Worm (Caenorhabditis elegans): ENCODE results near the gene C39E9.7.

The C39E9.7 gene

ce11 chrIV:13042091-13042490 is 34.4 kb downstream of the C39E9.7 start, which contains the start of gene amt-2:
Gene amt-2 (plus strand): TSS chrIV:13042391.
- TF ChIP-seq R02D3.7 (tag; optimal IDR thresholded peaks at IDR 0.05) (no peak), elt-1 (tag; optimal IDR thresholded peaks at IDR 0.05) (no peak), peb-1 (tag; optimal IDR thresholded peaks at IDR 0.05) (no peak), nhr-237 (tag; optimal IDR thresholded peaks at IDR 0.05) (no peak), unc-62 (GFP tag; optimal IDR thresholded peaks at IDR 0.05) (no peak), ZK546.5 (tag; optimal IDR thresholded peaks at IDR 0.05) (no peak), ceh-16 (tag; optimal IDR thresholded peaks at IDR 0.05) (no peak), mdl-1 (tag; optimal IDR thresholded peaks at IDR 0.05) (no peak), ztf-11 (tag; optimal IDR thresholded peaks at IDR 0.05) (no peak), dmd-4 (tag; optimal IDR thresholded peaks at IDR 0.05) (no peak), nhr-129 (tag; optimal IDR thresholded peaks at IDR 0.05) (no peak), sma-9 (GFP tag; optimal IDR thresholded peaks at IDR 0.05) (no peak), sma-9 (tag; optimal IDR thresholded peaks at IDR 0.05) (no peak), nhr-11 (tag; optimal IDR thresholded peaks at IDR 0.05) (no peak), snpc-4 (tag; optimal IDR thresholded peaks at IDR 0.05) (no peak), mbf-1 (tag; optimal IDR thresholded peaks at IDR 0.05) (no peak)

ce11 chrIV:13041486-13041885 is 35.0 kb downstream of the C39E9.7 start:
- no peak for TF ChIP-seq mbf-1 (tag; optimal IDR thresholded peaks at IDR 0.05)
- no peak for TF ChIP-seq crh-2 (tag; optimal IDR thresholded peaks at IDR 0.05)
- no peak for TF ChIP-seq sem-4 (tag; optimal IDR thresholded peaks at IDR 0.05)

- TF ChIP-seq ceh-16 (tag; optimal IDR thresholded peaks at IDR 0.05) = no peak
- TF ChIP-seq gmeb-1 (tag; optimal IDR thresholded peaks at IDR 0.05) = no peak
- no peak for TF ChIP-seq lin-13 (GFP tag; optimal IDR thresholded peaks at IDR 0.05)
- TF ChIP-seq nhr-23 (tag; optimal IDR thresholded peaks at IDR 0.05) = no peak
- no peak for TF ChIP-seq ztf-11 (tag; optimal IDR thresholded peaks at IDR 0.05)
- no peak for TF ChIP-seq crh-2 (tag; optimal IDR thresholded peaks at IDR 0.05)
- TF ChIP-seq F13H6.1 (tag; optimal IDR thresholded peaks at IDR 0.05) = no peak
- TF ChIP-seq unc-55 (GFP tag; optimal IDR thresholded peaks at IDR 0.05) = no peak
- TF ChIP-seq nhr-6 (tag; optimal IDR thresholded peaks at IDR 0.05) = no peak
- TF ChIP-seq skn-1 (tag; optimal IDR thresholded peaks at IDR 0.05) = no peak
- no peak for TF ChIP-seq ztf-1 (GFP tag; conservative IDR thresholded peaks at IDR 0.05)
- TF ChIP-seq ZK546.5 (tag; optimal IDR thresholded peaks at IDR 0.05) = no peak
- TF ChIP-seq unc-62 (GFP tag; optimal IDR thresholded peaks at IDR 0.05) = no peak
- TF ChIP-seq mdl-1 (tag; optimal IDR thresholded peaks at IDR 0.05) = no peak
- no peak for TF ChIP-seq elt-1 (tag; optimal IDR thresholded peaks at IDR 0.05)
- no peak for TF ChIP-seq snpc-4 (tag; optimal IDR thresholded peaks at IDR 0.05)
- TF ChIP-seq R02D3.7 (tag; optimal IDR thresholded peaks at IDR 0.05) = no peak
- TF ChIP-seq C34F6.9 (tag; optimal IDR thresholded peaks at IDR 0.05) = no peak
- TF ChIP-seq nhr-10 (tag; optimal IDR thresholded peaks at IDR 0.05) = no peak
- TF ChIP-seq peb-1 (tag; optimal IDR thresholded peaks at IDR 0.05) = no peak
Observed at ce11 chrIV:13038888-13039287, 37.6 kb downstream of the C39E9.7 start, which contains the start of gene F49E11.2. Gene F49E11.2 (minus strand): TSS chrIV:13038988.

- no peak for TF ChIP-seq nhr-237 (tag; optimal IDR thresholded peaks at IDR 0.05)
- TF ChIP-seq nhr-129 (tag; optimal IDR thresholded peaks at IDR 0.05) = no peak
- TF ChIP-seq dmd-4 (tag; optimal IDR thresholded peaks at IDR 0.05) = no peak
- TF ChIP-seq fos-1 (tag; optimal IDR thresholded peaks at IDR 0.05) = no peak
- no peak for TF ChIP-seq ZK546.5 (tag; optimal IDR thresholded peaks at IDR 0.05)
- no peak for TF ChIP-seq ama-1 (optimal IDR thresholded peaks at IDR 0.05)
- no peak for TF ChIP-seq aly-2 (tag; optimal IDR thresholded peaks at IDR 0.05)
- TF ChIP-seq elt-1 (tag; optimal IDR thresholded peaks at IDR 0.05) = no peak
- no peak for TF ChIP-seq snpc-4 (tag; optimal IDR thresholded peaks at IDR 0.05)
- TF ChIP-seq skn-1 (tag; optimal IDR thresholded peaks at IDR 0.05) = no peak
- TF ChIP-seq zag-1 (tag; optimal IDR thresholded peaks at IDR 0.05) = no peak
- TF ChIP-seq unc-55 (GFP tag; optimal IDR thresholded peaks at IDR 0.05) = no peak
- no peak for TF ChIP-seq egl-27 (tag; optimal IDR thresholded peaks at IDR 0.05)
- no peak for TF ChIP-seq Y55F3AM.14 (GFP tag; optimal IDR thresholded peaks at IDR 0.05)
- TF ChIP-seq mab-5 (tag; optimal IDR thresholded peaks at IDR 0.05) = no peak
- TF ChIP-seq unc-39 (tag; optimal IDR thresholded peaks at IDR 0.05) = no peak
- TF ChIP-seq nhr-11 (tag; optimal IDR thresholded peaks at IDR 0.05) = no peak
- no peak for TF ChIP-seq C34F6.9 (tag; optimal IDR thresholded peaks at IDR 0.05)
- TF ChIP-seq nhr-10 (tag; optimal IDR thresholded peaks at IDR 0.05) = no peak
Observed at ce11 chrIV:13036835-13037234, 39.7 kb downstream of the C39E9.7 start.

ce11 chrIV:13035302-13035701 is 41.2 kb downstream of the C39E9.7 start:
- TF ChIP-seq ceh-16 (tag; optimal IDR thresholded peaks at IDR 0.05) (no peak), aly-2 (tag; optimal IDR thresholded peaks at IDR 0.05) (no peak), nhr-25 (tag; optimal IDR thresholded peaks at IDR 0.05) (peak; percentile 18), R02D3.7 (tag; optimal IDR thresholded peaks at IDR 0.05) (no peak), ZK546.5 (tag; optimal IDR thresholded peaks at IDR 0.05) (no peak)
